Fruit fly (Drosophila melanogaster) Kc167 (cell line): ENCODE data around the gene cpb.

Experiments
- Myc ChIP-seq: fragments of >200 bp; optimal IDR thresholded peaks from 2 replicates; lab custom pipeline; 2017; ENCODE audit warnings: missing external identifiers
- Sin3A ChIP-seq: fragments of >200 bp; optimal IDR thresholded peaks from 2 replicates; lab custom pipeline; 2018; ENCODE audit warnings: missing external identifiers
- h ChIP-seq: fragments of >200 bp; optimal IDR thresholded peaks from 3 replicates; lab custom pipeline; 2018; ENCODE audit warnings: missing external identifiers
- insv ChIP-seq: fragments of >200 bp; optimal IDR thresholded peaks from 3 replicates; lab custom pipeline; 2018; ENCODE audit warnings: missing external identifiers
- ttk ChIP-seq: sonication (Bioruptor generic); optimal IDR thresholded peaks from 2 replicates; lab custom pipeline; 2017; ENCODE audit warnings: missing external identifiers

DNA sequence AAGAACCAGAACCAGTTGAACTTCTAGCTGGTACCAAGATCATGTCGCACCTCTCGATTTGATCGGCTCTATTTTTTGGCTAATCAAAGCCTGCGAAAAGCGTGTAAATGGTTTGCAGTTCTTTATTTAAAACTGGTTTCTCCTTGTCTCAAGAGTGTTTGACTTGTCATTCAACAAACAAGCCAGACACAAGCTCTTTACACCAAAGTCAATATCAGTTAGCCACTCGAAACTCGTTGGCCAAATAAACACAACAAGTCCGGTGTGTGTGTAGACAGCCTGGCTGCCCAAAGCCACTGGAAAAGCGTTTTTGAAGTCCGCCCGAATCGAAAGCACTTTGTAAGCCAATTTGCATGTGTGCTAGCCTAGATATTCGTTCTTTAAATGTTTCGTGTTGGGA, 35.4 kb downstream of the cpb start:
- TF ChIP-seq Myc (no peak), h (lab: Kevin White, UChicago) (no peak), ttk (lab: Kevin White, UChicago) (no peak), insv (lab: Kevin White, UChicago) (no peak), Sin3A (lab: Kevin White, UChicago) (no peak)
